Fruit fly (Drosophila melanogaster): Measurements from ENCODE around the gene CG43084.

Gene CG43084

DNA sequence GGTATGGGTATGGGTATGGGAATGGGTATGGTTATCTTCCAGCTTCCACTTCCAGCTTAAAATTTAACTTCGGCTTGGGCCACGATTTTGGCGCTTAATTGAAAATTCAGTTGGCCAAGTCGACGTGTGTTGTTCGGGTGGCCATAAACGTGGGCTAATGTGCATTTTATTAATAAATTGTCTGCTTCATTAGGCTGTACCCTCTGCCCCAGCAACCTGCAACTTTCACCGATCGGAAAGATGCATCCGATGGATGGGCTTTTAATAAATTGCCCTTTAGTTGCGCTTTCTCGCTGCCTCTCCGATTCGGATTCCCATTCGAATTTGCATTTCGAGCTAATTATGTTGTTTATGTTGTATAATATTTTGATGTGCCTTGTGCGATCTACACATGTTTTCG lies 44.5 kb downstream of the CG43084 start:
- peak; percentile 37 for TF ChIP-seq sens (GFP tag)
- peak; percentile 55 for TF ChIP-seq gsb-n (tag; optimal IDR thresholded peaks at IDR 0.05)
- no peak for TF ChIP-seq CG7987 (GFP tag; optimal IDR thresholded peaks at IDR 0.05)
- no peak for TF ChIP-seq ap (GFP tag; IDR thresholded peaks at IDR 0.05)
- TF ChIP-seq Ets97D (GFP tag; optimal IDR thresholded peaks at IDR 0.05), result no peak
- TF ChIP-seq oc (tag; optimal IDR thresholded peaks at IDR 0.05), result peak; percentile 80
- TF ChIP-seq pfk (GFP tag; optimal IDR thresholded peaks at IDR 0.05), result no peak
- TF ChIP-seq Awh (GFP tag; IDR thresholded peaks at IDR 0.05), result peak; percentile 95
- TF ChIP-seq CG30020 (tag; optimal IDR thresholded peaks at IDR 0.05), result no peak
- TF ChIP-seq Pdp1 (GFP tag; optimal IDR thresholded peaks at IDR 0.05), result peak in 1 of 2 experiments; percentile 42
- TF ChIP-seq CG2129 (GFP tag; IDR thresholded peaks at IDR 0.05; ENCODE audit: partially characterized antibody), result no peak
- TF ChIP-seq CG12769 (tag; optimal IDR thresholded peaks at IDR 0.05), result peak; percentile 71
- TF ChIP-seq CG17568 (GFP tag; optimal IDR thresholded peaks at IDR 0.05), result no peak
- TF ChIP-seq cas (GFP tag; IDR thresholded peaks at IDR 0.05), result no peak
- TF ChIP-seq CG7928 (GFP tag; optimal IDR thresholded peaks at IDR 0.05), result no peak
- TF ChIP-seq CG7839 (tag; optimal IDR thresholded peaks at IDR 0.05), result no peak
- 0 out of 3 replicates have a peak, but pooled peaks have one; percentile 42 for TF ChIP-seq otp (GFP tag; IDR thresholded peaks at IDR 0.05)
- no peak for TF ChIP-seq Elba2 (GFP tag; optimal IDR thresholded peaks at IDR 0.05)
- TF ChIP-seq Vsx1 (GFP tag; optimal IDR thresholded peaks at IDR 0.05), result peak; percentile 51
- no peak for TF ChIP-seq h (optimal IDR thresholded peaks at IDR 0.05)
- no peak for TF ChIP-seq CG11085 (GFP tag; IDR thresholded peaks at IDR 0.05)
- TF ChIP-seq Hey (tag; optimal IDR thresholded peaks at IDR 0.05), result no peak
- TF ChIP-seq Blimp-1 (GFP tag; optimal IDR thresholded peaks at IDR 0.05), result peak; percentile 46
- TF ChIP-seq CG6683 (GFP tag; optimal IDR thresholded peaks at IDR 0.05), result no peak
- peak; percentile 85 for TF ChIP-seq abd-A (tag; optimal IDR thresholded peaks at IDR 0.05)
- peak; percentile 54; the same call in 1 of the 2 replicates for TF ChIP-seq vvl (GFP tag; IDR thresholded peaks at IDR 0.05)
- TF ChIP-seq lab (GFP tag; optimal IDR thresholded peaks at IDR 0.05), result no peak
- 0 out of 3 replicates have a peak, but pooled peaks have one; percentile 12 for TF ChIP-seq ci (GFP tag; IDR thresholded peaks at IDR 0.05)
- no peak for TF ChIP-seq kay (GFP tag; optimal IDR thresholded peaks at IDR 0.05)

- TF ChIP-seq sna (GFP tag; IDR thresholded peaks at IDR 0.05; ENCODE audit: partially characterized antibody) (no peak), CG8290 (GFP tag; optimal IDR thresholded peaks at IDR 0.05) (no peak), CG8290 (tag; optimal IDR thresholded peaks at IDR 0.05) (no peak), CG11456 (GFP tag; IDR thresholded peaks at IDR 0.05) (no peak), CG13123 (GFP tag; optimal IDR thresholded peaks at IDR 0.05) (no peak), CG1832 (GFP tag; optimal IDR thresholded peaks at IDR 0.05) (no peak), grau (tag; optimal IDR thresholded peaks at IDR 0.05) (no peak), unc-4 (GFP tag; IDR thresholded peaks at IDR 0.05; ENCODE audit: partially characterized antibody) (no peak), danr (GFP tag; IDR thresholded peaks at IDR 0.05) (no peak), chinmo (GFP tag; IDR thresholded peaks at IDR 0.05; ENCODE audit: partially characterized antibody) (0 out of 4 replicates have a peak, but pooled peaks have one; percentile 9), Ets65A (GFP tag) (peak; percentile 66), Med (GFP tag) (peak; percentile 26), Rx (GFP tag; IDR thresholded peaks at IDR 0.05) (no peak), CG12299 (tag; optimal IDR thresholded peaks at IDR 0.05) (no peak), tin (GFP tag; optimal IDR thresholded peaks at IDR 0.05) (no peak), slbo (GFP tag; IDR thresholded peaks at IDR 0.05) (0 out of 2 replicates have a peak, but pooled peaks have one; percentile 13)
Observed at dm6 chr3L:15697916-15698315, 47.3 kb downstream of the CG43084 start.

Measured in whole organism, embryonic.